Fruit fly (Drosophila melanogaster) whole organism, adult: Measurements from ENCODE around the gene CG31342.

Source experiments
- CG14711 ChIP-seq: fragments of 200-800 bp; sonication (Bioruptor generic); optimal IDR thresholded peaks from 2 replicates; lab custom pipeline; 2018; ENCODE audit warnings: missing biosample characterization, mild to moderate bottlenecking, missing genetic modification characterization, moderate library complexity
- CG1620 ChIP-seq: fragments of 200-800 bp; sonication (Bioruptor generic); optimal IDR thresholded peaks from 2 replicates; lab custom pipeline; 2016; ENCODE audit warnings: missing biosample characterization, missing genetic modification characterization
- CG33017 ChIP-seq: fragments of 200-800 bp; sonication (Bioruptor generic); optimal IDR thresholded peaks from 2 replicates; lab custom pipeline; 2018; ENCODE audit warnings: missing biosample characterization, mild to moderate bottlenecking, missing genetic modification characterization, moderate library complexity
- kay ChIP-seq: fragments of 200-800 bp; sonication (Bioruptor generic); peaks from one replicate; lab custom pipeline; 2016; ENCODE audit warnings: missing biosample characterization, missing genetic modification characterization, borderline replicate concordance

dm6 chr3R:12998234-12998591 is 12.4 kb downstream of the CG31342 start:
- TF ChIP-seq CG14711 (tag; lab: Kevin White, UChicago) (no peak), CG33017 (tag; lab: Kevin White, UChicago) (no peak), kay (GFP tag; lab: Kevin White, UChicago) (no peak), CG1620 (GFP tag; lab: Kevin White, UChicago) (no peak)
